Worm (Caenorhabditis elegans): ENCODE data around the gene ZK688.5.
A peak's percentile ranks its signal among the peaks of the same experiment; 100 is the strongest.

Gene ZK688.5

ce11 chrIII:7855468-7855867, 36.0 kb downstream of the ZK688.5 start:
- TF ChIP-seq nhr-85 (tag) (peak; percentile 66), elt-2 (tag; optimal IDR thresholded peaks at IDR 0.05) (no peak)

ce11 chrIII:7854494-7855184, 36.8 kb downstream of the ZK688.5 start, which contains the start of gene rpl-35:
rpl-35 (plus strand) TSS chrIII:7855134.
- peak; percentile 100 for TF ChIP-seq nhr-20 (tag; optimal IDR thresholded peaks at IDR 0.05)
- no peak for TF ChIP-seq tlp-1 (tag; optimal IDR thresholded peaks at IDR 0.05)
- peak; percentile 100 for TF ChIP-seq fkh-8 (tag; optimal IDR thresholded peaks at IDR 0.05)
- peak; percentile 61 for TF ChIP-seq Y116A8C.19 (tag; optimal IDR thresholded peaks at IDR 0.05; ENCODE audit: borderline replicate concordance)
- TF ChIP-seq mab-9 (GFP tag; IDR thresholded peaks at IDR 0.05): peak; percentile 100
- no peak for TF ChIP-seq sptf-1 (tag; optimal IDR thresholded peaks at IDR 0.05)
- TF ChIP-seq lin-39 (tag; optimal IDR thresholded peaks at IDR 0.05): peak; percentile 98
- TF ChIP-seq pqm-1 (tag; optimal IDR thresholded peaks at IDR 0.05): peak; percentile 71
- TF ChIP-seq nhr-77 (tag; optimal IDR thresholded peaks at IDR 0.05): peak; percentile 100
- peak; percentile 99 for TF ChIP-seq irx-1 (tag; optimal IDR thresholded peaks at IDR 0.05)
- peak; percentile 100 for TF ChIP-seq ztf-4 (tag; optimal IDR thresholded peaks at IDR 0.05)
- TF ChIP-seq ceh-90 (tag; optimal IDR thresholded peaks at IDR 0.05): peak; percentile 79
- peak; percentile 66 for TF ChIP-seq unc-30 (tag; optimal IDR thresholded peaks at IDR 0.05)
- peak; percentile 100 for TF ChIP-seq snu-23 (GFP tag; optimal IDR thresholded peaks at IDR 0.05)
- peak; percentile 53 for TF ChIP-seq pag-3 (tag; optimal IDR thresholded peaks at IDR 0.05; ENCODE audit: borderline replicate concordance, insufficient read depth)
- peak; percentile 100 for TF ChIP-seq nhr-85 (tag)
- peak; percentile 98 for TF ChIP-seq fkh-4 (tag; optimal IDR thresholded peaks at IDR 0.05; ENCODE audit: borderline replicate concordance)
- peak; percentile 100 for TF ChIP-seq unc-130 (tag; optimal IDR thresholded peaks at IDR 0.05)
- TF ChIP-seq ceh-8 (GFP tag; optimal IDR thresholded peaks at IDR 0.05): peak; percentile 100
- TF ChIP-seq mef-2 (tag; optimal IDR thresholded peaks at IDR 0.05): peak; percentile 96
- peak; percentile 99 for TF ChIP-seq sup-37 (GFP tag; optimal IDR thresholded peaks at IDR 0.05)
- TF ChIP-seq swsn-7 (tag; optimal IDR thresholded peaks at IDR 0.05): peak; percentile 100
- peak; percentile 100 for TF ChIP-seq unc-86 (tag; optimal IDR thresholded peaks at IDR 0.05)
- TF ChIP-seq nhr-71 (tag; optimal IDR thresholded peaks at IDR 0.05): peak; percentile 100
- TF ChIP-seq snpc-4 (tag; optimal IDR thresholded peaks at IDR 0.05): peak; percentile 93
- peak; percentile 100 for TF ChIP-seq isw-1 (GFP tag; IDR thresholded peaks at IDR 0.05)
- TF ChIP-seq lin-14 (GFP tag; optimal IDR thresholded peaks at IDR 0.05): peak; percentile 100
- TF ChIP-seq lin-35 (GFP tag; optimal IDR thresholded peaks at IDR 0.05): peak; percentile 100
- TF ChIP-seq ets-5 (GFP tag; IDR thresholded peaks at IDR 0.05): peak; percentile 88; the same call in 1 of the 2 replicates
- TF ChIP-seq dpl-1 (GFP tag; optimal IDR thresholded peaks at IDR 0.05): peak; percentile 100
- TF ChIP-seq mep-1 (tag; optimal IDR thresholded peaks at IDR 0.05): peak; percentile 99
- TF ChIP-seq aha-1 (tag; optimal IDR thresholded peaks at IDR 0.05): peak; percentile 98
- TF ChIP-seq zag-1 (tag; optimal IDR thresholded peaks at IDR 0.05): peak; percentile 74
- TF ChIP-seq F16B12.6 (tag; optimal IDR thresholded peaks at IDR 0.05): peak; percentile 89
- TF ChIP-seq hpl-2 (GFP tag; optimal IDR thresholded peaks at IDR 0.05): peak; percentile 98
- peak; percentile 99 for TF ChIP-seq fkh-10 (GFP tag; optimal IDR thresholded peaks at IDR 0.05)
- peak; percentile 95 for TF ChIP-seq blmp-1 (tag; optimal IDR thresholded peaks at IDR 0.05)
- peak; percentile 98 for TF ChIP-seq lir-3 (tag; optimal IDR thresholded peaks at IDR 0.05; ENCODE audit: poor library complexity)
- TF ChIP-seq ceh-63 (GFP tag; optimal IDR thresholded peaks at IDR 0.05): peak; percentile 98
- TF ChIP-seq nhr-76 (tag; optimal IDR thresholded peaks at IDR 0.05): peak; percentile 85
- TF ChIP-seq ceh-82 (tag; optimal IDR thresholded peaks at IDR 0.05): peak; percentile 100
- peak; percentile 98 for TF ChIP-seq elt-2 (tag; optimal IDR thresholded peaks at IDR 0.05)
- TF ChIP-seq unc-62 (GFP tag; optimal IDR thresholded peaks at IDR 0.05): peak; percentile 95
- TF ChIP-seq lin-13 (GFP tag; optimal IDR thresholded peaks at IDR 0.05): peak; percentile 100
- TF ChIP-seq nhr-90 (tag; optimal IDR thresholded peaks at IDR 0.05; ENCODE audit: poor library complexity): peak; percentile 100
- peak; percentile 98 for TF ChIP-seq sox-4 (tag; optimal IDR thresholded peaks at IDR 0.05)
- peak; percentile 100 for TF ChIP-seq dsc-1 (tag; optimal IDR thresholded peaks at IDR 0.05)
- peak; percentile 99 for TF ChIP-seq jun-1 (tag; optimal IDR thresholded peaks at IDR 0.05)
- peak; percentile 81 for TF ChIP-seq ama-1 (optimal IDR thresholded peaks at IDR 0.05)

Data from whole organism, L1 larva.